Worm (Caenorhabditis elegans) whole organism, L3 larva: Measurements from ENCODE around the gene F55G7.4.

Experiments
- ZK546.5 ChIP-seq: sonication (generic microtip); optimal IDR thresholded peaks from 2 replicates; lab custom pipeline; 2017; ENCODE audit warnings: missing biosample characterization, missing genetic modification characterization
- ama-1 ChIP-seq: fragments of 150-350 bp; optimal IDR thresholded peaks from 2 replicates; lab custom pipeline; 2018
- ceh-82 ChIP-seq: fragments of 150-350 bp; optimal IDR thresholded peaks from 2 replicates; lab custom pipeline; 2014; ENCODE audit warnings: missing biosample characterization, missing genetic modification characterization
- eor-1 ChIP-seq, 2 experiments: fragments of 150-350 bp; optimal IDR thresholded peaks; 2 replicates each; lab custom pipeline; 2014 to 2018; ENCODE audit warnings: missing biosample characterization in 2 of 2, missing genetic modification characterization in 2 of 2
- mdl-1 ChIP-seq: fragments of 150-350 bp; optimal IDR thresholded peaks from 2 replicates; lab custom pipeline; 2014; ENCODE audit warnings: missing biosample characterization, missing genetic modification characterization
- nhr-23 ChIP-seq: fragments of 150-350 bp; optimal IDR thresholded peaks from 2 replicates; lab custom pipeline; 2014; ENCODE audit warnings: missing biosample characterization, missing genetic modification reagents, missing genetic modification characterization
- nhr-237 ChIP-seq: fragments of 150-350 bp; optimal IDR thresholded peaks from 2 replicates; lab custom pipeline; 2014; ENCODE audit warnings: missing biosample characterization, missing genetic modification characterization
- unc-39 ChIP-seq: sonication (generic microtip); optimal IDR thresholded peaks from 4 replicates; lab custom pipeline; 2017; ENCODE audit warnings: missing biosample characterization, missing genetic modification characterization
- zag-1 ChIP-seq: fragments of 150-350 bp; optimal IDR thresholded peaks from 2 replicates; lab custom pipeline; 2014; ENCODE audit warnings: missing biosample characterization, missing genetic modification characterization

DNA sequence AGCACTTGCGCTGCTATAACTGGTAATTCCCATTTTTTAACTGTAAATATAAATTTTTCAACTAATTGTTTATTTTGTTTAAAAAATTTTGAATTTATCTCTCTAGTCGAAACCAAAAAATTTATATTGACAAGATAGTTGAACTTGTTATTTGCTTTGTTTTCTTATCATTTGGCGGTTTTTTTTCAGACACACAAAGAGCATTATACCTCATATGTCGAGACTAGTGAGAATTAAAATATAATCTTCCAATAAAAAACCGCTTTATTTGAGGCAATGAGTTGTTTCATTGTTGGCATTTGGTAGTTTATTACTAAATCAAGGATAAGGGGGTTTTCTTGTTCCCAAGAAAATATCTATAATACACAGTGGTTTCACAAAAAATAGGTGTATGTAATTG, 19.5 kb upstream of the F55G7.4 start:
- TF ChIP-seq ama-1 (lab: Kevin White, UChicago) (no peak), nhr-237 (tag; lab: Kevin White, UChicago) (no peak), ZK546.5 (tag; lab: Kevin White, UChicago) (no peak), mdl-1 (tag; lab: Kevin White, UChicago) (no peak), ceh-82 (no peak), nhr-23 (tag; lab: Kevin White, UChicago) (no peak), zag-1 (tag; lab: Kevin White, UChicago) (no peak), unc-39 (tag; lab: Kevin White, UChicago) (no peak), eor-1 (tag; optimal IDR thresholded peaks at IDR 0.05; lab: Kevin White, UChicago) (no peak)
